Fruit fly (Drosophila melanogaster) whole organism, pupa: ENCODE data around the gene Cyp4ae1.

Source experiments
- CG10348 ChIP-seq: fragments of 200-800 bp; sonication (Bioruptor generic); IDR thresholded peaks from 2 replicates; pipeline ENCODE4 v1.3.6; 2022; ENCODE audit warnings: missing biosample characterization, missing genetic modification characterization
- CG15710 ChIP-seq: fragments of 200-800 bp; sonication (Bioruptor generic); optimal IDR thresholded peaks from 2 replicates; lab custom pipeline; 2018; ENCODE audit warnings: missing biosample characterization, mild to moderate bottlenecking, missing genetic modification characterization, moderate library complexity
- CG32121 ChIP-seq: fragments of 200-800 bp; sonication (Bioruptor generic); IDR thresholded peaks from 2 replicates; pipeline ENCODE4 v1.3.6; 2022; ENCODE audit warnings: missing biosample characterization, missing genetic modification characterization
- CG9948 ChIP-seq: fragments of 200-800 bp; sonication (Bioruptor generic); optimal IDR thresholded peaks from 2 replicates; lab custom pipeline; 2018; ENCODE audit warnings: missing biosample characterization, mild to moderate bottlenecking, missing genetic modification characterization, moderate library complexity
- EcR ChIP-seq: fragments of 200-800 bp; sonication (Bioruptor generic); optimal IDR thresholded peaks from 3 replicates; lab custom pipeline; 2019; ENCODE audit warnings: missing biosample characterization, missing genetic modification characterization, mild to moderate bottlenecking, moderate library complexity, missing genetic modification reagents
- Pif1A ChIP-seq: fragments of 200-800 bp; sonication (Bioruptor generic); optimal IDR thresholded peaks from 3 replicates; lab custom pipeline; 2016; ENCODE audit warnings: missing biosample characterization, missing genetic modification characterization
- Pif1B ChIP-seq: fragments of 200-800 bp; sonication (Bioruptor generic); optimal IDR thresholded peaks from 3 replicates; lab custom pipeline; 2016; ENCODE audit warnings: missing biosample characterization, missing genetic modification characterization
- Snoo ChIP-seq: fragments of 200-800 bp; sonication (Bioruptor generic); optimal IDR thresholded peaks from 3 replicates; lab custom pipeline; 2017; ENCODE audit warnings: missing biosample characterization, mild to moderate bottlenecking, missing genetic modification characterization, inconsistent platforms
- gl ChIP-seq: fragments of 200-800 bp; sonication (Bioruptor generic); optimal IDR thresholded peaks from 2 replicates; lab custom pipeline; 2018; ENCODE audit warnings: missing biosample characterization, mild to moderate bottlenecking, missing genetic modification characterization
- rn ChIP-seq: fragments of 200-800 bp; sonication (Bioruptor generic); IDR thresholded peaks from 2 replicates; pipeline ENCODE4 v1.3.6; 2022; ENCODE audit warnings: missing biosample characterization, missing genetic modification characterization

dm6 chrX:2184563-2184962, 5.8 kb downstream of the Cyp4ae1 start, which contains the start of the genes Nmd3 and CG17776:
- TF ChIP-seq CG15710 (tag; lab: Kevin White, UChicago) (no peak), gl (tag; lab: Kevin White, UChicago) (no peak), CG32121 (GFP tag; lab: Robert Waterston, UW) (no peak), rn (GFP tag; lab: Robert Waterston, UW) (no peak), Snoo (tag; lab: Kevin White, UChicago) (no peak), EcR (GFP tag; lab: Kevin White, UChicago) (no peak), Pif1A (GFP tag; lab: Kevin White, UChicago) (no peak), CG9948 (tag; lab: Kevin White, UChicago) (no peak), CG10348 (GFP tag; lab: Robert Waterston, UW) (no peak), Pif1B (GFP tag; lab: Kevin White, UChicago) (no peak)
